Worm (Caenorhabditis elegans) whole organism, L2 larva: Measurements from ENCODE around the gene K11H12.3.

Experiments
- ama-1 ChIP-seq: fragments of 150-350 bp; optimal IDR thresholded peaks from 2 replicates; lab custom pipeline; 2018; ENCODE audit warnings: inconsistent platforms
- elt-1 ChIP-seq: fragments of 150-350 bp; optimal IDR thresholded peaks from 2 replicates; lab custom pipeline; 2014; ENCODE audit warnings: missing biosample characterization, missing genetic modification characterization
- elt-3 ChIP-seq: sonication (generic microtip); optimal IDR thresholded peaks from 2 replicates; lab custom pipeline; 2017; ENCODE audit warnings: missing biosample characterization, missing genetic modification characterization
- lin-39 ChIP-seq: fragments of 150-350 bp; optimal IDR thresholded peaks from 2 replicates; lab custom pipeline; 2014; ENCODE audit warnings: missing biosample characterization, missing genetic modification reagents, missing genetic modification characterization
- snpc-4 ChIP-seq: fragments of 150-350 bp; optimal IDR thresholded peaks from 2 replicates; lab custom pipeline; 2014; ENCODE audit warnings: missing biosample characterization, missing genetic modification characterization
- unc-62 ChIP-seq: fragments of 150-350 bp; optimal IDR thresholded peaks from 2 replicates; lab custom pipeline; 2014; ENCODE audit warnings: missing biosample characterization, missing genetic modification reagents, missing genetic modification characterization

DNA sequence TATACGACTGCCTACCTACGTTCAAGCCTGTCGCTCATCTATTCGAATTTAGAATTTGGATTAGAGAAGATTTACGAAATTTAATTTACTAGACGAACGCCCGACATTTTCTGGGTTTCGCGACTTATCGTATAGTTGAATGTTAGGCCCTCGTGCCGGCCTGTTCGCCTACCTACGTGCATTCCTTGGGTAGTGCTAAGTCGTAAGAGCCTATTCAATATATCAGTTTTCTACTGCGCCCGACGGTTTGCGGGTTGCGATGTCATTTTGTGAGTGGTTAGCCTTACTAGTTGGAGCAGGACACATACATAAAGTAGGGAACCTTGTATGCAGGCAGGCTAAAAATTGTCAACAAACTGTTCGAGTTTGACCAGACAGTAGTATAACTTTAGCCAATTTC lies 50.3 kb downstream of the K11H12.3 start:
- TF ChIP-seq ama-1 (lab: Kevin White, UChicago) (no peak), unc-62 (no peak), elt-1 (tag; lab: Kevin White, UChicago) (no peak), elt-3 (tag; lab: Kevin White, UChicago) (no peak), snpc-4 (tag; lab: Kevin White, UChicago) (no peak), lin-39 (tag; lab: Kevin White, UChicago) (no peak)
